Fruit fly (Drosophila melanogaster): ENCODE measurements around the gene CG33285.

The CG33285 gene

dm6 chr3L:21049417-21049914, 39.3 kb downstream of the CG33285 start (continued):
- TF ChIP-seq CG2678 (tag; optimal IDR thresholded peaks at IDR 0.05), result peak; percentile 12
- no peak for TF ChIP-seq CG5953 (GFP tag; IDR thresholded peaks at IDR 0.05)
- TF ChIP-seq Hand (GFP tag; optimal IDR thresholded peaks at IDR 0.05), result no peak
- TF ChIP-seq CG12744 (GFP tag; optimal IDR thresholded peaks at IDR 0.05), result peak; percentile 33
- TF ChIP-seq psq (GFP tag; optimal IDR thresholded peaks at IDR 0.05), result peak; percentile 21
- TF ChIP-seq CG7987 (GFP tag; optimal IDR thresholded peaks at IDR 0.05), result peak; percentile 61
- peak; percentile 34 for TF ChIP-seq CG5180 (GFP tag; optimal IDR thresholded peaks at IDR 0.05)
- peak; percentile 30 for TF ChIP-seq grau (tag; optimal IDR thresholded peaks at IDR 0.05)
- TF ChIP-seq CG17186 (GFP tag; optimal IDR thresholded peaks at IDR 0.05), result no peak
- TF ChIP-seq Ets65A (GFP tag), result peak; percentile 61
- no peak for TF ChIP-seq en (GFP tag; optimal IDR thresholded peaks at IDR 0.05)
- TF ChIP-seq CG14667 (GFP tag; IDR thresholded peaks at IDR 0.05), result no peak
- TF ChIP-seq HLH54F (GFP tag; optimal IDR thresholded peaks at IDR 0.05), result peak; percentile 26
- no peak for TF ChIP-seq CG8089 (GFP tag; optimal IDR thresholded peaks at IDR 0.05)
- TF ChIP-seq knrl (GFP tag; IDR thresholded peaks at IDR 0.05; ENCODE audit: partially characterized antibody), result peak; percentile 39; the same call in 1 of the 3 replicates
- TF ChIP-seq dati (GFP tag; IDR thresholded peaks at IDR 0.05), result 0 out of 2 replicates have a peak, but pooled peaks have one; percentile 41
- TF ChIP-seq Ada2b (GFP tag; IDR thresholded peaks at IDR 0.05), result no peak
- 0 out of 2 replicates have a peak, but pooled peaks have one; percentile 22 for TF ChIP-seq hbn (GFP tag; IDR thresholded peaks at IDR 0.05; ENCODE audit: partially characterized antibody)
- TF ChIP-seq usp (GFP tag; optimal IDR thresholded peaks at IDR 0.05), result no peak
- TF ChIP-seq stc (GFP tag; IDR thresholded peaks at IDR 0.05), result peak; percentile 32; the same call in 1 of the 2 replicates
- TF ChIP-seq Opbp (GFP tag; IDR thresholded peaks at IDR 0.05; ENCODE audit: partially characterized antibody), result peak; percentile 47; the same call in 1 of the 3 replicates
- TF ChIP-seq btn (GFP tag; optimal IDR thresholded peaks at IDR 0.05), result no peak
- no peak for TF ChIP-seq ash1 (GFP tag; optimal IDR thresholded peaks at IDR 0.05)
- TF ChIP-seq Hmr (GFP tag; optimal IDR thresholded peaks at IDR 0.05), result peak; percentile 51
- TF ChIP-seq crc (GFP tag; optimal IDR thresholded peaks at IDR 0.05), result no peak
- TF ChIP-seq fd102C (GFP tag; optimal IDR thresholded peaks at IDR 0.05), result no peak
- TF ChIP-seq danr (GFP tag; IDR thresholded peaks at IDR 0.05), result no peak
- no peak for TF ChIP-seq ase (GFP tag; IDR thresholded peaks at IDR 0.05)
- TF ChIP-seq wor (GFP tag; IDR thresholded peaks at IDR 0.05), result no peak
- TF ChIP-seq amos (GFP tag; IDR thresholded peaks at IDR 0.05; ENCODE audit: partially characterized antibody), result peak; percentile 43; the same call in 1 of the 2 replicates
- peak; percentile 26 for TF ChIP-seq CG11504 (tag; optimal IDR thresholded peaks at IDR 0.05)
- no peak for TF ChIP-seq gce (GFP tag; IDR thresholded peaks at IDR 0.05)
- 0 out of 2 replicates have a peak, but pooled peaks have one; percentile 7 for TF ChIP-seq MBD-R2 (GFP tag; IDR thresholded peaks at IDR 0.05)
- peak; percentile 48; the same call in 1 of the 3 replicates for TF ChIP-seq so (GFP tag; IDR thresholded peaks at IDR 0.05)
- TF ChIP-seq CG17912 (GFP tag; optimal IDR thresholded peaks at IDR 0.05), result peak; percentile 37
- 0 out of 2 replicates have a peak, but pooled peaks have one; percentile 22 for TF ChIP-seq Xrp1 (GFP tag; IDR thresholded peaks at IDR 0.05)
- TF ChIP-seq schlank (tag; optimal IDR thresholded peaks at IDR 0.05), result no peak
- peak; percentile 89 for TF ChIP-seq wek (GFP tag; optimal IDR thresholded peaks at IDR 0.05)
- no peak for TF ChIP-seq Kr (GFP tag; optimal IDR thresholded peaks at IDR 0.05)
- no peak for TF ChIP-seq zen2 (GFP tag; IDR thresholded peaks at IDR 0.05; ENCODE audit: partially characterized antibody)
- no peak for TF ChIP-seq CG17802 (tag; optimal IDR thresholded peaks at IDR 0.05)
- TF ChIP-seq Lim3 (GFP tag; IDR thresholded peaks at IDR 0.05), result no peak
- TF ChIP-seq CG12299 (tag; optimal IDR thresholded peaks at IDR 0.05), result peak; percentile 23
- peak; percentile 51 for TF ChIP-seq Myb (GFP tag; optimal IDR thresholded peaks at IDR 0.05)
- no peak for TF ChIP-seq CkIIα-i1 (GFP tag; IDR thresholded peaks at IDR 0.05)
- TF ChIP-seq CG10462 (GFP tag; optimal IDR thresholded peaks at IDR 0.05), result no peak
- no peak for TF ChIP-seq CG10321 (GFP tag; IDR thresholded peaks at IDR 0.05)
- peak; percentile 44; the same call in 1 of the 2 replicates for TF ChIP-seq CG3847 (GFP tag; IDR thresholded peaks at IDR 0.05)
- TF ChIP-seq CG14014 (GFP tag; IDR thresholded peaks at IDR 0.05), result 0 out of 2 replicates have a peak, but pooled peaks have one; percentile 34
- TF ChIP-seq CG9215 (GFP tag; IDR thresholded peaks at IDR 0.05), result no peak

Measured in whole organism, embryonic.